Worm (Caenorhabditis elegans): ENCODE measurements around the gene spig-7.

- TF ChIP-seq unc-39 (tag; optimal IDR thresholded peaks at IDR 0.05) = no peak
- no peak for TF ChIP-seq zfp-3 (GFP tag; conservative IDR thresholded peaks at IDR 0.05)
- no peak for TF ChIP-seq hif-1 (tag; optimal IDR thresholded peaks at IDR 0.05)
- TF ChIP-seq snpc-4 (tag; optimal IDR thresholded peaks at IDR 0.05) = no peak
- TF ChIP-seq ZK546.5 (tag; optimal IDR thresholded peaks at IDR 0.05) = no peak
- no peak for TF ChIP-seq madf-9 (GFP tag; conservative IDR thresholded peaks at IDR 0.05)
- no peak for TF ChIP-seq aly-2 (tag; optimal IDR thresholded peaks at IDR 0.05)
- TF ChIP-seq lsy-2 (tag; optimal IDR thresholded peaks at IDR 0.05) = no peak
- no peak for TF ChIP-seq nhr-10 (tag; optimal IDR thresholded peaks at IDR 0.05)
- no peak for TF ChIP-seq dve-1 (tag; optimal IDR thresholded peaks at IDR 0.05; ENCODE audit: insufficient read depth)
Observed at ce11 chrV:1455280-1455679, 39.3 kb upstream of the spig-7 start.

Data from whole organism, L4 larva.